Worm (Caenorhabditis elegans) whole organism, L4 larva: ENCODE data around the gene R11F4.2.

ENCODE experiments used
- F10B5.3 ChIP-seq: sonication (generic microtip); optimal IDR thresholded peaks from 2 replicates; lab custom pipeline; 2016; ENCODE audit warnings: mild to moderate bottlenecking, missing genetic modification characterization, missing compliant biosample characterization
- F37D6.2 ChIP-seq: sonication (generic microtip); optimal IDR thresholded peaks from 2 replicates; lab custom pipeline; 2016; ENCODE audit warnings: mild to moderate bottlenecking, missing genetic modification characterization, missing compliant biosample characterization
- F44E2.7 ChIP-seq: fragments of 200-800 bp; sonication (Bioruptor generic); IDR thresholded peaks from 2 replicates; pipeline ENCODE4 v2.1.2; 2022; ENCODE audit warnings: missing genetic modification characterization, missing compliant biosample characterization
- F49E8.2 ChIP-seq: sonication (generic microtip); optimal IDR thresholded peaks from 2 replicates; lab custom pipeline; 2016; ENCODE audit warnings: missing compliant biosample characterization, mild to moderate bottlenecking, missing genetic modification characterization, borderline replicate concordance
- T20F7.1 ChIP-seq: fragments of 200-800 bp; sonication (Bioruptor generic); optimal IDR thresholded peaks from 2 replicates; lab custom pipeline; 2018; ENCODE audit warnings: mild to moderate bottlenecking, missing genetic modification characterization, missing compliant biosample characterization
- T26A8.4 ChIP-seq: fragments of 200-800 bp; sonication (Bioruptor generic); IDR thresholded peaks from 2 replicates; pipeline ENCODE4 v1.3.6; 2022; ENCODE audit warnings: missing genetic modification characterization, missing compliant biosample characterization
- Y48G9A.11 ChIP-seq: fragments of 200-800 bp; sonication (Bioruptor generic); IDR thresholded peaks from 2 replicates; pipeline ENCODE4 v1.3.6; 2022; ENCODE audit warnings: missing genetic modification reagents, missing genetic modification characterization, missing compliant biosample characterization
- Y75B8A.6 ChIP-seq: fragments of 200-800 bp; sonication (Bioruptor generic); IDR thresholded peaks from 2 replicates; pipeline ENCODE4 v1.3.6; 2022; ENCODE audit warnings: missing genetic modification reagents, missing genetic modification characterization, missing compliant biosample characterization
- aly-2 ChIP-seq: sonication (generic microtip); optimal IDR thresholded peaks from 2 replicates; lab custom pipeline; 2018; ENCODE audit warnings: missing biosample characterization, missing genetic modification characterization
- ceh-20 ChIP-seq: fragments of 200-800 bp; sonication (Bioruptor generic); IDR thresholded peaks from 2 replicates; pipeline ENCODE4 v1.3.6; 2022; ENCODE audit warnings: missing genetic modification reagents, missing genetic modification characterization, missing compliant biosample characterization
- ceh-44 ChIP-seq: fragments of 200-800 bp; sonication (Bioruptor generic); IDR thresholded peaks from 2 replicates; pipeline ENCODE4 v1.3.6; 2022; ENCODE audit warnings: missing genetic modification reagents, missing genetic modification characterization, missing compliant biosample characterization
- ceh-62 ChIP-seq: sonication (generic microtip); optimal IDR thresholded peaks from 2 replicates; lab custom pipeline; 2017; ENCODE audit warnings: missing biosample characterization, missing genetic modification characterization
- ctbp-1 ChIP-seq: fragments of 200-800 bp; sonication (Bioruptor generic); IDR thresholded peaks from 2 replicates; pipeline ENCODE4 v1.3.6; 2022; ENCODE audit warnings: missing genetic modification reagents, missing genetic modification characterization, missing compliant biosample characterization
- daf-12 ChIP-seq: fragments of 150-350 bp; optimal IDR thresholded peaks from 2 replicates; lab custom pipeline; 2014; ENCODE audit warnings: missing biosample characterization, missing genetic modification reagents, missing genetic modification characterization
- daf-8 ChIP-seq: fragments of 200-800 bp; sonication (Bioruptor generic); IDR thresholded peaks from 2 replicates; pipeline ENCODE4 v1.3.6; 2022; ENCODE audit warnings: missing genetic modification characterization, missing compliant biosample characterization
- dmd-6 ChIP-seq: fragments of 200-800 bp; sonication (Bioruptor generic); IDR thresholded peaks from 2 replicates; pipeline ENCODE4 v1.3.6; 2022; ENCODE audit warnings: missing genetic modification reagents, missing genetic modification characterization, missing compliant biosample characterization
- duxl-1 ChIP-seq: sonication (generic microtip); optimal IDR thresholded peaks from 2 replicates; lab custom pipeline; 2016; ENCODE audit warnings: mild to moderate bottlenecking, missing genetic modification characterization, moderate library complexity, missing compliant biosample characterization; ENCODE audit not compliant: poor library complexity
- dve-1 ChIP-seq: sonication (generic microtip); optimal IDR thresholded peaks from 2 replicates; lab custom pipeline; 2017; ENCODE audit warnings: antibody characterized with exemption, mild to moderate bottlenecking, missing genetic modification characterization, missing compliant biosample characterization; ENCODE audit not compliant: insufficient read depth
- egl-43 ChIP-seq: fragments of 200-800 bp; sonication (Bioruptor generic); IDR thresholded peaks from 2 replicates; pipeline ENCODE4 v1.3.6; 2022; ENCODE audit warnings: missing genetic modification reagents, missing genetic modification characterization, missing compliant biosample characterization
- hif-1 ChIP-seq, 2 experiments: sonication (generic microtip); optimal IDR thresholded peaks; 2 replicates each; lab custom pipeline; 2016 to 2017; ENCODE audit warnings: missing compliant biosample characterization in 2 of 2, missing genetic modification characterization in 2 of 2, missing genetic modification reagents in 2 of 2, missing genotype in 2 of 2, mild to moderate bottlenecking in 1 of 2
- hlh-11 ChIP-seq: fragments of 200-800 bp; sonication (Bioruptor generic); optimal IDR thresholded peaks from 2 replicates; lab custom pipeline; 2018; ENCODE audit warnings: mild to moderate bottlenecking, missing genetic modification characterization, missing compliant biosample characterization
- hmg-1.1 ChIP-seq: fragments of 200-800 bp; sonication (Bioruptor generic); IDR thresholded peaks from 2 replicates; pipeline ENCODE4 v1.3.6; 2022; ENCODE audit warnings: missing genetic modification reagents, missing genetic modification characterization, missing compliant biosample characterization
- lim-7 ChIP-seq: fragments of 200-800 bp; sonication (Bioruptor generic); IDR thresholded peaks from 2 replicates; pipeline ENCODE4 v1.3.6; 2022; ENCODE audit warnings: missing genetic modification characterization, missing compliant biosample characterization
- lin-13 ChIP-seq: fragments of 150-350 bp; optimal IDR thresholded peaks from 2 replicates; lab custom pipeline; 2014; ENCODE audit warnings: missing biosample characterization, missing genetic modification reagents, missing genetic modification characterization
- lin-29 ChIP-seq: fragments of 200-800 bp; sonication (Bioruptor generic); IDR thresholded peaks from 2 replicates; pipeline ENCODE4 v1.3.6; 2022; ENCODE audit warnings: missing genetic modification reagents, missing genetic modification characterization, missing compliant biosample characterization
- lin-38 ChIP-seq: fragments of 200-800 bp; sonication (Bioruptor generic); IDR thresholded peaks from 2 replicates; pipeline ENCODE4 v1.3.6; 2022; ENCODE audit warnings: missing genetic modification reagents, missing genetic modification characterization, missing compliant biosample characterization
- madf-5 ChIP-seq, 2 experiments: fragments of 200-800 bp; sonication (Bioruptor generic); IDR thresholded peaks; 2 replicates each; pipeline ENCODE4 v1.3.6; 2022; ENCODE audit warnings: missing compliant biosample characterization in 2 of 2, missing genetic modification characterization in 2 of 2
- madf-9 ChIP-seq: fragments of 200-800 bp; sonication (Bioruptor generic); conservative IDR thresholded peaks from 2 replicates; pipeline ENCODE4 v1.3.6; 2022; ENCODE audit warnings: missing genetic modification reagents, missing genetic modification characterization, missing compliant biosample characterization
- mdt-29 ChIP-seq: fragments of 200-800 bp; sonication (Bioruptor generic); IDR thresholded peaks from 2 replicates; pipeline ENCODE4 v1.3.6; 2022; ENCODE audit warnings: missing genetic modification reagents, missing genetic modification characterization, missing compliant biosample characterization
- mep-1 ChIP-seq: fragments of 150-350 bp; sonication (generic microtip); optimal IDR thresholded peaks from 3 replicates; lab custom pipeline; 2014; ENCODE audit warnings: missing biosample characterization, missing genetic modification characterization
- mes-2 ChIP-seq: sonication (generic microtip); optimal IDR thresholded peaks from 2 replicates; lab custom pipeline; 2016; ENCODE audit warnings: missing genotype, mild to moderate bottlenecking, missing genetic modification characterization, missing compliant biosample characterization; ENCODE audit not compliant: poor library complexity, severe bottlenecking
- mxl-2 ChIP-seq: fragments of 200-800 bp; sonication (Bioruptor generic); conservative IDR thresholded peaks from 2 replicates; pipeline ENCODE4 v1.3.6; 2022; ENCODE audit warnings: missing genetic modification reagents, missing genetic modification characterization, missing compliant biosample characterization
- mxl-3 ChIP-seq: fragments of 200-800 bp; sonication (Bioruptor generic); optimal IDR thresholded peaks from 2 replicates; lab custom pipeline; 2018; ENCODE audit warnings: mild to moderate bottlenecking, missing genetic modification characterization, missing compliant biosample characterization
- nhr-10 ChIP-seq: fragments of 150-350 bp; optimal IDR thresholded peaks from 2 replicates; lab custom pipeline; 2014; ENCODE audit warnings: missing biosample characterization, missing genetic modification characterization
- nhr-25 ChIP-seq: sonication (generic microtip); optimal IDR thresholded peaks from 2 replicates; lab custom pipeline; 2017; ENCODE audit warnings: missing genetic modification characterization, mild to moderate bottlenecking, missing compliant biosample characterization, antibody characterized with exemption, moderate library complexity, borderline replicate concordance; ENCODE audit not compliant: insufficient read depth
- nhr-48 ChIP-seq: sonication (generic microtip); optimal IDR thresholded peaks from 2 replicates; lab custom pipeline; 2016; ENCODE audit warnings: mild to moderate bottlenecking, missing genetic modification characterization, missing compliant biosample characterization
- saeg-2 ChIP-seq: fragments of 200-800 bp; sonication (Bioruptor generic); IDR thresholded peaks from 2 replicates; pipeline ENCODE4 v1.3.6; 2022; ENCODE audit warnings: missing genetic modification reagents, missing genetic modification characterization, missing compliant biosample characterization
- set-16 ChIP-seq: fragments of 200-800 bp; sonication (Bioruptor generic); IDR thresholded peaks from 2 replicates; pipeline ENCODE4 v1.3.6; 2022; ENCODE audit warnings: missing genetic modification reagents, missing genetic modification characterization, missing compliant biosample characterization
- spr-1 ChIP-seq: sonication (generic microtip); optimal IDR thresholded peaks from 2 replicates; lab custom pipeline; 2016; ENCODE audit warnings: mild to moderate bottlenecking, missing genetic modification characterization, missing compliant biosample characterization
- unc-130 ChIP-seq: sonication (generic microtip); optimal IDR thresholded peaks from 2 replicates; lab custom pipeline; 2016; ENCODE audit warnings: missing genetic modification reagents, missing genetic modification characterization, missing compliant biosample characterization
- unc-62 ChIP-seq, 3 experiments: fragments of 150-350 bp in 1 of 3; sonication (generic microtip); optimal IDR thresholded peaks in 2 of 3; peaks in 1 of 3; 1 replicate in 1 of 3; 2 replicates in 2 of 3; lab custom pipeline; 2014 to 2017; ENCODE audit warnings: missing biosample characterization in 3 of 3, missing genetic modification characterization in 3 of 3, missing genetic modification reagents in 3 of 3, missing genotype in 1 of 3
- vab-7 ChIP-seq: fragments of 200-800 bp; sonication (Bioruptor generic); IDR thresholded peaks from 2 replicates; pipeline ENCODE4 v1.3.6; 2022; ENCODE audit warnings: missing genetic modification reagents, missing genetic modification characterization, missing compliant biosample characterization
- zfp-3 ChIP-seq: fragments of 200-800 bp; sonication (Bioruptor generic); conservative IDR thresholded peaks from 2 replicates; pipeline ENCODE4 v1.3.6; 2022; ENCODE audit warnings: missing genetic modification reagents, missing genetic modification characterization, missing compliant biosample characterization
- ztf-7 ChIP-seq: fragments of 150-350 bp; optimal IDR thresholded peaks from 2 replicates; lab custom pipeline; 2014; ENCODE audit warnings: missing biosample characterization, missing genetic modification characterization

R11F4.2 gene

ce11 chrII:4044349-4044748 is 38.5 kb upstream of the R11F4.2 start, which contains the start of gene rpn-11 (continued):
- TF ChIP-seq nhr-25 (peak; percentile 70), lin-13 (GFP tag; lab: Kevin White, UChicago) (peak; percentile 81), nhr-10 (tag; lab: Kevin White, UChicago) (no peak)

DNA sequence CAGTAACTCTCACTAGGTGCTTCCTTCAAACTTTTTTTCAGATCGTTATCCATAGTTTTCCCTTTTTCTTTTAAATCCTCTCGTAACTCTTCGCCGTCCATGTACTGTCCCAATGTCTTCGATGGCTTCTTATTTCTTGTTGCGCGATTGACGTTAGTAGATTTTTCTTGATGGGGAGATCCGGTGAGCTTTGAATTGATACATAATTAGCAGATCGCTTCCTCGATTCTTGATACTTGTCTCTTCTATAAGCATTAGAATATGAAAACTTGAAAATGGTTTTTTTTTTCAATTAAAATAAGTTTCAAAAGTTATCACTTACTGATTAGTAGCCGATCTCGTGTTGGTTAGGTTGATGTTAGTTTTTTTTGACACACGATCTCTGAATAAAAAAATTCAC is 37.5 kb upstream of the R11F4.2 start, which contains the start of gene K07D4.2:
TSS of gene K07D4.2 (minus strand) at position 101 of the 400 bp plus-strand sequence.
- TF ChIP-seq hif-1 (tag; optimal IDR thresholded peaks at IDR 0.05; lab: Kevin White, UChicago) (no peak), daf-12 (tag; lab: Kevin White, UChicago) (no peak), ztf-7 (no peak), F37D6.2 (no peak), ceh-62 (tag; lab: Kevin White, UChicago) (no peak), unc-62 (GFP tag; optimal IDR thresholded peaks at IDR 0.05 in 1 of 2; lab: Kevin White, UChicago) (no peak), unc-62 (tag; optimal IDR thresholded peaks at IDR 0.05; lab: Kevin White, UChicago) (no peak), nhr-48 (tag; lab: Kevin White, UChicago) (no peak), mxl-3 (no peak), dmd-6 (GFP tag; lab: Robert Waterston, UW) (no peak), F44E2.7 (GFP tag; lab: Robert Waterston, UW) (no peak), T26A8.4 (GFP tag; lab: Robert Waterston, UW) (no peak), dve-1 (no peak), lim-7 (GFP tag; lab: Robert Waterston, UW) (no peak), lin-29 (no peak), ceh-44 (no peak), madf-9 (no peak), set-16 (GFP tag; lab: Robert Waterston, UW) (no peak), aly-2 (tag; lab: Kevin White, UChicago) (no peak), mdt-29 (GFP tag; lab: Robert Waterston, UW) (no peak), spr-1 (tag; lab: Kevin White, UChicago) (no peak)

DNA sequence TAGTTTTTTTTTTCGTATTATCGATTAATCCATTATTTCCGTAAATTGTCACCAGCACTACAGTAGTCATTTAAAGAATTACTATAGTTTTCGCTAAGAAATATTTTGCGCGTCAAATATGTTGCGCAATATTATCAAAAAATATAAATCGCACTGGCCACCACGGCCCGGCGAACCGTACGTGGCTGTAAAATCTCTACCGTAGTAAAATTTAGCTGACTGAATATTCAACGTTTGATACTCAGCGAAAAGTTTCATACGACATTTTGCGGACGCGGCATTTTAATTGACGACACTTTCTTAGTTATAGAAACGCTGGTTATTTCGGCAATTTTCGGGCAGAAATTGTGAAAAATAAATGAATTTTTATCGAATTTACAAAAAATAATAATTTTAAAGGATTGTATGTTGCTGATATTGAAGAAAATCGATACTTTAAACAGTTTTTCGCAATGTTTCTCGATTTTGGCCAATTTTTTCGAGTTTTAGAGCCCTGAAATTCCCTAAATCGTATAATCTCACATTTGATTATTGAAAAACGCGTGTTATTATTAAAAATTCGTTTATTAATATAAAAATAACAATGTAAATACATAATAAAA is 34.9 kb upstream of the R11F4.2 start:
- TF ChIP-seq saeg-2 (GFP tag; lab: Robert Waterston, UW), result peak; percentile 96
- peak; percentile 99 for TF ChIP-seq lin-29
- peak; percentile 99 for TF ChIP-seq dmd-6 (GFP tag; lab: Robert Waterston, UW)
- peak; percentile 35 for TF ChIP-seq unc-130 (GFP tag; lab: Kevin White, UChicago)
- TF ChIP-seq ceh-20 (GFP tag; lab: Robert Waterston, UW), result peak; percentile 100
- TF ChIP-seq F10B5.3 (tag; lab: Kevin White, UChicago), result peak; percentile 36
- TF ChIP-seq daf-8 (GFP tag; lab: Robert Waterston, UW), result peak; percentile 75; the same call in 1 of the 2 replicates
- TF ChIP-seq vab-7 (GFP tag; lab: Robert Waterston, UW), result peak; percentile 97
- TF ChIP-seq ctbp-1 (GFP tag; lab: Robert Waterston, UW), result peak; percentile 93
- TF ChIP-seq set-16 (GFP tag; lab: Robert Waterston, UW), result peak; percentile 43
- peak in 1 of 2 experiments; percentile 25 for TF ChIP-seq hif-1 (tag; optimal IDR thresholded peaks at IDR 0.05; lab: Kevin White, UChicago)
- TF ChIP-seq egl-43, result peak; percentile 93
- peak; percentile 90 to 98; a peak in 3 of 4 replicates for TF ChIP-seq madf-5 (GFP tag; IDR thresholded peaks at IDR 0.05; lab: Robert Waterston, UW)
- TF ChIP-seq T26A8.4 (GFP tag; lab: Robert Waterston, UW), result peak; percentile 99
- peak; percentile 69 for TF ChIP-seq duxl-1 (tag; lab: Kevin White, UChicago)
- TF ChIP-seq ceh-44, result peak; percentile 95
- TF ChIP-seq lin-38 (GFP tag; lab: Robert Waterston, UW), result peak; percentile 98
- TF ChIP-seq Y48G9A.11 (GFP tag; lab: Robert Waterston, UW), result peak; percentile 95
- peak; percentile 53 for TF ChIP-seq mxl-3
- TF ChIP-seq hmg-1.1 (GFP tag; lab: Robert Waterston, UW), result peak; percentile 98
- TF ChIP-seq madf-9, result peak; percentile 98
- peak; percentile 98 for TF ChIP-seq mdt-29 (GFP tag; lab: Robert Waterston, UW)
- peak; percentile 98 for TF ChIP-seq Y75B8A.6 (GFP tag; lab: Robert Waterston, UW)
- peak; percentile 100 for TF ChIP-seq zfp-3 (GFP tag; lab: Robert Waterston, UW)
- TF ChIP-seq mep-1 (tag; lab: Kevin White, UChicago), result peak; percentile 28
- TF ChIP-seq mxl-2 (GFP tag; lab: Robert Waterston, UW), result peak; percentile 92
- TF ChIP-seq mes-2 (tag; lab: Kevin White, UChicago), result peak; percentile 86
- TF ChIP-seq nhr-48 (tag; lab: Kevin White, UChicago), result peak; percentile 40
- peak; percentile 24 for TF ChIP-seq F49E8.2
- peak; percentile 84 for TF ChIP-seq T20F7.1
- peak; percentile 65 for TF ChIP-seq hlh-11 (tag; lab: Kevin White, UChicago)
